Worm (Caenorhabditis elegans): Measurements from ENCODE around the gene F10D7.4.

The F10D7.4 gene

DNA sequence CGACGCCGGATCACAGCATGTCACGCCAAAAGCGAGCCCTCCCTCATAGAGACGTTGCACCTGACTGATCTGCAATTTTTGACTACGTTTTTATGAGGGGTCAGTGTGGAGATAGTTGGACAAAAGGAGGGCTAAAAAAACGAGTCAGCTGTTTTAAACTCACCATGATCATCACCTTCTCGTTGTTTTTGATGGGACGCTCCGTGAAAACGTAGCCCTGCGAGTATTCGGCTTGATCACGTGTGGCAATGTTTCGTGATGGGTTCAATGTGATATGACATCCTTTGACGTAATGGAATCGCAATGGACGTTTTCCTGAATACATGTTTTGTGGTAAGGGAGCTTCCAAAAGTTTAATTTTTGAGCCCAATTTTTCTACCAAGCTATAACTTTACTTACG, 3.2 kb upstream of the F10D7.4 start (continued):
- no peak for TF ChIP-seq nhr-111 (GFP tag; optimal IDR thresholded peaks at IDR 0.05)

DNA sequence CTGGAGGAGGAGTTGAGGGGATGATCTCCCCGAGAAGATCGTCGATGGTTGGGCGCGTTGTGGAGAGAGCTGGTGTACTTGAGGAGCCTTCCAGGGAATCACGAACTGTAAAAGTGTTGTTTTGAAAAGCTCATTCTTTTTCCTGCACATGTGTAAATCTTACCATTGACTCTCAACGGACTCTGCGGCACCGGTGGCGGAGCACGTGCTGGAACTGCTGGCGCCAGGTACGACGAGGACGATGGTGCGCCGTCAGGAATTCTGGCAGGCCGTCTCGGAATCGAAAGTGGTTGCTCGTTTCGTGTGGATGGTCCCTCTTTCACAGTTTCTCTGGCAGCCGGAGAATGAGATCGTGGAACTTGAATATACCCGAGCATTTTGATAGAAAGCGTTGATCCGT, 2.5 kb upstream of the F10D7.4 start:
- no peak for TF ChIP-seq nhr-10 (tag; optimal IDR thresholded peaks at IDR 0.05)
- TF ChIP-seq F10B5.3 (tag; optimal IDR thresholded peaks at IDR 0.05): no peak
- no peak for TF ChIP-seq snpc-4 (tag; optimal IDR thresholded peaks at IDR 0.05)
- no peak for TF ChIP-seq fkh-10 (GFP tag; optimal IDR thresholded peaks at IDR 0.05)
- no peak for TF ChIP-seq jun-1 (tag; optimal IDR thresholded peaks at IDR 0.05)
- no peak for TF ChIP-seq lin-1 (GFP tag; IDR thresholded peaks at IDR 0.05)
- no peak for TF ChIP-seq Y105C5A.15 (GFP tag; IDR thresholded peaks at IDR 0.05)
- TF ChIP-seq mdl-1 (tag; optimal IDR thresholded peaks at IDR 0.05): no peak
- peak; percentile 70; the same call in 1 of the 2 replicates for TF ChIP-seq set-16 (GFP tag; IDR thresholded peaks at IDR 0.05)
- peak in 1 of 2 experiments; percentile 17 for TF ChIP-seq unc-62 (GFP tag; optimal IDR thresholded peaks at IDR 0.05 in 1 of 2)
- TF ChIP-seq unc-62 (tag; optimal IDR thresholded peaks at IDR 0.05): no peak
- TF ChIP-seq nhr-25 (tag; optimal IDR thresholded peaks at IDR 0.05; ENCODE audit: borderline replicate concordance, insufficient read depth): no peak
- TF ChIP-seq unc-130 (GFP tag; optimal IDR thresholded peaks at IDR 0.05): no peak
- no peak for TF ChIP-seq madf-9 (GFP tag; conservative IDR thresholded peaks at IDR 0.05)
- no peak for TF ChIP-seq nhr-77 (tag; optimal IDR thresholded peaks at IDR 0.05)

DNA sequence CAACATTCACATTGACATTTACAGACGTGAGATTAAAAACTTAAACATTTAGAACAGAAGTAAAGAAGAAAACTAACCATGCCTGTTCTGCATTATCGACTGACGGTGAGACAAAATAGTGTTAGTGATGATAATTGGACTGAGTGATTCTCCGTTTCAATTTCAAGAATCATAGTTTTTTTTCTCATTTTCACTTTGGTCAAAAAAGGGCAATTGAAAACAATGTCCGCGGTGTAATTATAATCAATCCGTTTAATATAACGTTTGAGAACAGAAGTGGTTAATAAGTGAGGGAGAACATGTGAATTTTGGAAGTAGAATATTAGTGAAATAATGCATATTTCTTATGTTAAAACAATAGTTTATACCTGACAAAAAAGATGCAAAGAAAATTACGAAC, 2.2 kb downstream of the F10D7.4 start, which contains the start of gene F10D7.10:
Gene F10D7.10, minus strand, starts transcription at position 101 of the 400 bp plus-strand sequence.
- TF ChIP-seq lin-29 (GFP tag; IDR thresholded peaks at IDR 0.05): no peak
- TF ChIP-seq Y105C5A.15 (GFP tag; IDR thresholded peaks at IDR 0.05): no peak
- TF ChIP-seq daf-16 (GFP tag; optimal IDR thresholded peaks at IDR 0.05): no peak
- no peak for TF ChIP-seq daf-16 (tag; optimal IDR thresholded peaks at IDR 0.05)
- no peak for TF ChIP-seq F44E2.7 (GFP tag; IDR thresholded peaks at IDR 0.05)
- TF ChIP-seq nhr-76 (tag; optimal IDR thresholded peaks at IDR 0.05): no peak
- no peak for TF ChIP-seq hlh-11 (tag; optimal IDR thresholded peaks at IDR 0.05)

DNA sequence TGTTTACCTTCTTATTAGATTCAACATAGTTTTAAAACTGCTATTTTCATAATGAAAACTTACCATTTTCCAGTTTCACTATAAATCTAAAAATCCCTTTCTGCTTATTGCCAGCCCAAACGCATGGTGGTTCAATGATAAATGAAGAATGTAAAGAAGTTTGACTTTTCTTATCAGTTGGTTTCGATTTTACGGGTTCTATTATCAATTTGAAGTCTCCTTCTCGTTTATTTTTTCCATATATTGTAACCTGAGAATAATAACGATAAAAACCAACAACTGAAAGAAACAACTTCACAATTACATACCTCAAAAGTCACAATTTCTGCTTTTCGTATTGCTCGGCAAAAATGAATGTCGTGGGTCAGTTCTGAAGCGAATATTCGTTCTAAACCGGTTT, 2.9 kb downstream of the F10D7.4 start:
- no peak for TF ChIP-seq tag-97 (GFP tag; IDR thresholded peaks at IDR 0.05)
- no peak for TF ChIP-seq daf-16 (GFP tag; optimal IDR thresholded peaks at IDR 0.05)
- TF ChIP-seq daf-16 (tag; optimal IDR thresholded peaks at IDR 0.05): peak; percentile 62
- TF ChIP-seq nhr-28 (tag; optimal IDR thresholded peaks at IDR 0.05): peak; percentile 44
- TF ChIP-seq lin-15B (tag; optimal IDR thresholded peaks at IDR 0.05): no peak
- TF ChIP-seq nhr-41 (GFP tag; IDR thresholded peaks at IDR 0.05): no peak
- no peak for TF ChIP-seq saeg-2 (GFP tag; IDR thresholded peaks at IDR 0.05)
- no peak for TF ChIP-seq vab-7 (GFP tag; IDR thresholded peaks at IDR 0.05)
- TF ChIP-seq pqm-1 (tag; optimal IDR thresholded peaks at IDR 0.05): peak; percentile 44
- peak; percentile 15 for TF ChIP-seq dve-1 (tag; optimal IDR thresholded peaks at IDR 0.05; ENCODE audit: insufficient read depth)
- no peak for TF ChIP-seq ZK337.2 (GFP tag; IDR thresholded peaks at IDR 0.05)

DNA sequence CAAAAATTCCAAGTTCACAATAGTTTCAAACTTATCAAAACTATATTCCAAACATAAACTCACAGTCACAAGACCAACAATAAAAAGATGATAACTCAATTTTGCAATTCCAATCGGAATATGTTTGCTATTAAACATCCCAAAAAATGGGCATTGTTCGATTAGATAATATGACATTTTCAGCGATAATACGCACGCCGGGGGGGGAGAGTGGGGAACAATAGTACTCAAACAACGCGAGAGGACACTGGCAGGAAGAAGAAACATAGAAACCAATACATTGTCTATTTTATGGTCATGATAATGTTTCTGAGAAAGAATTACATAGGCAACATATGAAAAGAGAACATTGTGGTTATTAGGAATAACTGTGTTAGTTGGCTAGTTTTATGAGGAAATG, 6.0 kb downstream of the F10D7.4 start:
- peak; percentile 14 for TF ChIP-seq nhr-28 (tag; optimal IDR thresholded peaks at IDR 0.05)
- peak; percentile 13 for TF ChIP-seq hlh-30 (tag; optimal IDR thresholded peaks at IDR 0.05; ENCODE audit: insufficient read depth)
- no peak for TF ChIP-seq daf-16 (GFP tag; optimal IDR thresholded peaks at IDR 0.05)
- peak; percentile 50 for TF ChIP-seq daf-16 (tag; optimal IDR thresholded peaks at IDR 0.05)
- no peak for TF ChIP-seq lim-7 (GFP tag; IDR thresholded peaks at IDR 0.05)
- peak in 1 of 2 experiments; percentile 75 for TF ChIP-seq unc-62 (GFP tag; optimal IDR thresholded peaks at IDR 0.05 in 1 of 2)
- TF ChIP-seq unc-62 (tag; optimal IDR thresholded peaks at IDR 0.05): no peak
- no peak for TF ChIP-seq F44E2.7 (GFP tag; IDR thresholded peaks at IDR 0.05)
- 0 out of 2 replicates have a peak, but pooled peaks have one; percentile 11 for TF ChIP-seq tra-1 (GFP tag; IDR thresholded peaks at IDR 0.05)
- TF ChIP-seq hlh-11 (tag; optimal IDR thresholded peaks at IDR 0.05): peak; percentile 41
- peak; percentile 38 for TF ChIP-seq pqm-1 (tag; optimal IDR thresholded peaks at IDR 0.05)
- no peak for TF ChIP-seq unc-130 (GFP tag; optimal IDR thresholded peaks at IDR 0.05)
- peak; percentile 38 for TF ChIP-seq nhr-6 (tag; optimal IDR thresholded peaks at IDR 0.05)
- TF ChIP-seq dve-1 (tag; optimal IDR thresholded peaks at IDR 0.05; ENCODE audit: insufficient read depth): peak; percentile 70

All from whole organism, L4 larva.